Fruit fly (Drosophila melanogaster) whole organism, larva: ENCODE measurements around the gene Csk.

ENCODE experiments used
- noc ChIP-seq: fragments of 200-800 bp; sonication (Bioruptor generic); optimal IDR thresholded peaks from 3 replicates; lab custom pipeline; 2019; ENCODE audit warnings: missing biosample characterization, mild to moderate bottlenecking, missing genetic modification characterization, moderate library complexity

Gene Csk

DNA sequence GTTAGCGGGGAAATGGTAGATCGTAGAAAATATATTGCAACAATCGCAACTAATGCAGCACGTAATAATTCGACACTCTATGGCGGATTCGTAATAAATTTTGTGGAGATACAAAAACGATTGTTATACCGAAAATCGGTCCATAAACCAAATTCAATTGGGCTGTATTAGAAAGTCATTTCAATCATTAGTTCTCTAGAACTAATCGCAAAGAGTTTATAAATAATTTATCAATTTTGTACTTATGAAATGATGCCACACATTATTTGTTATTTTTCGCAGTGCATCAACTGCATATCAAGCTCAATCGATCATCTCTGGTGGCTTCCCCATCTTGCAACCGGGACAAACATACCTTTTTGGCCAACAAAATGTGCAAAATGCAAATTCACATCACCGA is 38.0 kb downstream of the Csk start:
- no peak for TF ChIP-seq noc (tag; lab: Kevin White, UChicago)

DNA sequence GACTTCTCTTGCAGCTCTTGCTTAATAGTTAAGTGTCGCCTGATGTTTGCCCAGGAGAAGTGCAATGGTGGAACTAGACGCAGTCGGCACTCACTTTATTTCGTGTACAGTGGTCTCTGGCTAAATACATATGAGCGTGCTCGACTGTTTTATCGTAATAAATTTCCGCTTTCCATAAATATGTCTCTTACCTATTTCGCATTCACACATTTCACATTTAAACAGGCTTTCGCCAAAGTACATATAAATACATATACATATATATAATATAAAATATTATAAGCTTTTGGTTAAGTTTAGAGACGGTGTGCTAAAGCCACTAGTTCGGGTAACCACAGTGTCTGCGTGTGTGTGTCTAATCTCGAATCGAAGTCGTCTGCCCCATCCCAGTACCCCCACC is 43.8 kb downstream of the Csk start:
- no peak for TF ChIP-seq noc (tag; lab: Kevin White, UChicago)

DNA sequence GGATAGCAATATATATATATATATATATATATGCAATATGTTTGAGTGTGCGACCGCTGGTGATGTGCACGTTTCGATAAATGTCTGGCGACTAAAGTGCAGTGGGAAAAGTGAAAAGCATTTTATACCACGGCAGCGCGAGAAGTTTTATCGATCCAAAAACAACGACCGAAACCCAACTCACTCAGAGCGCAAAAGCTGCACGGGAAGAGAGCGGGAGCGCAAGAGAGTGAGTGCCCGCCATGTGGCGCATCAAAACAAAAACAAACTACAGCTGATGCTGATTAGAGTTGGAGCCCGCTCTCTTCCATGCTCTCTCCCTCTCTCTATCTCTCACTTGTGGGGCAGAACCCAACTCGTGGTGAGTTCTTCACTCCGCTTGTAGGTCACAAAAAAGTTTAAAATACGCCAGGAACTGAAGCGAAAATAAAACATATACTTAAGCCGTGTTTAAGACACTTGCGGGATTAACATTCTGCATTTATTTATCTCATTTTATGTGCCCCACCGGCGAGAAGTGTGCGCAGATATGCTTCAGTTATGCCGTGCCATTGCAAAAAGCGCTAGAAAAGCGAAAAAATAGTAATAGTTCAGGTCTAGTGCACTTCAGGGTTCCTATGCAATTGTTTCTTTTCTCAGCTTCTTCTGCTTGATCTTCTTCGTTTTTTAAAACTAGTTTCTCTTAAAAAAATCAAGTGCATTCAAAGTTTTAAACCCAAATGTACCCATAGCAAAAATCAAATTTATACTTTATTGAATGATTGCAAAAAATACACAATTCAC is 45.7 kb downstream of the Csk start:
- no peak for TF ChIP-seq noc (tag; lab: Kevin White, UChicago)

DNA sequence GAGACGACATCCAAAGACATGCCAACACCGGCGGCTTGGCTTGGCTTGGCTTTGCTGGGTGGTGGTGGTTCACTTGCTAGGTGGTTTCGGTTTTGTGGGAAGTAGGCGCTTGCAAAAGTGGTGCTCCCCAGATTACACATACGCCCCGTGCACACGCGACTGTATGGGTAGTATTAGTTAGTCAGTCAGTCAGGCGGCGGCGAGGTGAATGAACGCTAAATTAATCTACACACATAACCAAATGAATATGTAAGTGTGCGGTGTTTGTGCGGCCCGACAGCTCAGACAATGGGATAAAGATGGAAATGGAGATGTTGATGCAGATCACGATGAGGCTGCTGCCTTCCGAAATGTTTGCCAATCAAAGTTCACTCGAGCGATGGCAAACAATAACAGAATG is 47.4 kb downstream of the Csk start:
- no peak for TF ChIP-seq noc (tag; lab: Kevin White, UChicago)

DNA sequence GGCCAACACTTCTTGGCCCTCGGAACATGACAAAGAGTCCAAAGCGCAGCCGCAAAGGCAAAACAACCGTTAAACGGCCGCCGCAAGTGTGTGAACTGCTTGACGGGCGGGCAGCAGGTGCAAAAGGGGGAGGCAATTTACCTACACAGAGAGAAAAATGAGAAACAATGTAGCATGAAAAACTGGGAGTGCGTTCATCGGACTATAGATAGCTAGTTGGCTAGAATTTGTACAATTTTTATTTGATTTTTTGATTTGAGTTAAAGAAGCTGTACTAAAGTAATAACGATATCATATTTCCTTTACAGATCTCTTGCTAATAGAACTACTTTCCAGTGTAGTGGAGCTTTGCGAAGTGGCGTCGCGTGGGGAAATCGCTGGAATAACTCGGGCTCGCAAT is 55.0 kb downstream of the Csk start:
- TF ChIP-seq noc (tag; lab: Kevin White, UChicago), result no peak

DNA sequence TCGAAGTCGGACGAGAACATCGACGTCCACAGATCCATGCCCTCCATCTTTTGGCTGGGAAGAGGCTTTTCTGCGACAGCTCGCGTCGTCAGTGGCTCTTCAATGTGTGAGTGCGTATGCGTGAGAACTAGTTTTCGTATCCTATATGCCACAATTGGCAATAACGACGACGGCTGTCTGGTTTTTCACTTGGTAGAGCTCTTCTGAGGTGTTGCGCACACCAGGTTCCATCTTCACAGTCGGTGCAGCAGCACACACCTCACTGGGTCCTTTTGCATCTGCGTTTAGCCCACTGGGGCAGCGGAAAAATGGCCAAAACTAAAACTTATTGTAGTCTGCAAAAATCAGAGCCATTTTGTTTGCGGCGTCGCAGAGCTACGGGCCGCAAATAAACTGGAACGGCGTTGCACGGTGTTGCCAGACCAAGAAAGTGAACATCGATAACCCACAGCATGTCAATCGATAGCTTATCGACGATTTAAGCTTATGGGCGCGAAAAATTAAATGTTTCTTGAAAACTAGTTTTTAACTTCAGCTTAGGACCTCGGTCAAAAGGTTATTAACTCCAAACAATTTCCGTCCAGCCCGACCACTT is 60.6 kb downstream of the Csk start, which contains the start of gene CG6791:
Gene CG6791 (minus strand): TSS at position 383 of the 595 bp plus-strand sequence.
- no peak for TF ChIP-seq noc (tag; lab: Kevin White, UChicago)
